Worm (Caenorhabditis elegans) whole organism, L4 larva: ENCODE data around the gene C06C6.9.
"Not testable (repeated sequence)": the region's sequence is repeated elsewhere in the genome, so short reads cannot be mapped to it uniquely, and the experiment has no call there.

Experiments
- F44E2.7 ChIP-seq: fragments of 200-800 bp; sonication (Bioruptor generic); IDR thresholded peaks from 2 replicates; pipeline ENCODE4 v2.1.2; 2022; ENCODE audit warnings: missing genetic modification characterization, missing compliant biosample characterization
- Y48G9A.11 ChIP-seq: fragments of 200-800 bp; sonication (Bioruptor generic); IDR thresholded peaks from 2 replicates; pipeline ENCODE4 v1.3.6; 2022; ENCODE audit warnings: missing genetic modification reagents, missing genetic modification characterization, missing compliant biosample characterization
- aha-1 ChIP-seq: fragments of 150-350 bp; peaks from one replicate; lab custom pipeline; 2014; ENCODE audit warnings: missing biosample characterization, missing genetic modification characterization
- attf-4 ChIP-seq: sonication (generic microtip); optimal IDR thresholded peaks from 3 replicates; lab custom pipeline; 2017; ENCODE audit warnings: missing biosample characterization, missing genetic modification characterization
- ceh-32 ChIP-seq: sonication (generic microtip); optimal IDR thresholded peaks from 2 replicates; lab custom pipeline; 2016; ENCODE audit warnings: mild to moderate bottlenecking, missing genetic modification characterization, missing compliant biosample characterization; ENCODE audit not compliant: poor library complexity
- daf-16 ChIP-seq, 3 experiments: sonication (generic microtip); optimal IDR thresholded peaks; 2 replicates each; lab custom pipeline; 2016 to 2017; ENCODE audit warnings: missing genetic modification characterization in 3 of 3, missing genetic modification reagents in 3 of 3, mild to moderate bottlenecking in 2 of 3, missing compliant biosample characterization in 2 of 3, missing biosample characterization in 1 of 3, moderate library complexity in 1 of 3
- dmd-6 ChIP-seq: fragments of 200-800 bp; sonication (Bioruptor generic); IDR thresholded peaks from 2 replicates; pipeline ENCODE4 v1.3.6; 2022; ENCODE audit warnings: missing genetic modification reagents, missing genetic modification characterization, missing compliant biosample characterization
- dpl-1 ChIP-seq: fragments of 150-350 bp; optimal IDR thresholded peaks from 2 replicates; lab custom pipeline; 2014; ENCODE audit warnings: missing biosample characterization, missing genetic modification reagents, missing genetic modification characterization
- duxl-1 ChIP-seq: sonication (generic microtip); optimal IDR thresholded peaks from 2 replicates; lab custom pipeline; 2016; ENCODE audit warnings: mild to moderate bottlenecking, missing genetic modification characterization, moderate library complexity, missing compliant biosample characterization; ENCODE audit not compliant: poor library complexity
- dve-1 ChIP-seq: sonication (generic microtip); optimal IDR thresholded peaks from 2 replicates; lab custom pipeline; 2017; ENCODE audit warnings: antibody characterized with exemption, mild to moderate bottlenecking, missing genetic modification characterization, missing compliant biosample characterization; ENCODE audit not compliant: insufficient read depth
- hlh-11 ChIP-seq: fragments of 200-800 bp; sonication (Bioruptor generic); optimal IDR thresholded peaks from 2 replicates; lab custom pipeline; 2018; ENCODE audit warnings: mild to moderate bottlenecking, missing genetic modification characterization, missing compliant biosample characterization
- lin-38 ChIP-seq: fragments of 200-800 bp; sonication (Bioruptor generic); IDR thresholded peaks from 2 replicates; pipeline ENCODE4 v1.3.6; 2022; ENCODE audit warnings: missing genetic modification reagents, missing genetic modification characterization, missing compliant biosample characterization
- mdt-29 ChIP-seq: fragments of 200-800 bp; sonication (Bioruptor generic); IDR thresholded peaks from 2 replicates; pipeline ENCODE4 v1.3.6; 2022; ENCODE audit warnings: missing genetic modification reagents, missing genetic modification characterization, missing compliant biosample characterization
- mep-1 ChIP-seq: fragments of 150-350 bp; sonication (generic microtip); optimal IDR thresholded peaks from 3 replicates; lab custom pipeline; 2014; ENCODE audit warnings: missing biosample characterization, missing genetic modification characterization
- mes-2 ChIP-seq: sonication (generic microtip); optimal IDR thresholded peaks from 2 replicates; lab custom pipeline; 2016; ENCODE audit warnings: missing genotype, mild to moderate bottlenecking, missing genetic modification characterization, missing compliant biosample characterization; ENCODE audit not compliant: poor library complexity, severe bottlenecking
- mxl-3 ChIP-seq: fragments of 200-800 bp; sonication (Bioruptor generic); optimal IDR thresholded peaks from 2 replicates; lab custom pipeline; 2018; ENCODE audit warnings: mild to moderate bottlenecking, missing genetic modification characterization, missing compliant biosample characterization
- nhr-10 ChIP-seq: fragments of 150-350 bp; optimal IDR thresholded peaks from 2 replicates; lab custom pipeline; 2014; ENCODE audit warnings: missing biosample characterization, missing genetic modification characterization
- nhr-102 ChIP-seq: sonication (generic microtip); optimal IDR thresholded peaks from 2 replicates; lab custom pipeline; 2016; ENCODE audit warnings: mild to moderate bottlenecking, missing genetic modification characterization, moderate library complexity, missing compliant biosample characterization
- nhr-25 ChIP-seq: sonication (generic microtip); optimal IDR thresholded peaks from 2 replicates; lab custom pipeline; 2017; ENCODE audit warnings: missing genetic modification characterization, mild to moderate bottlenecking, missing compliant biosample characterization, antibody characterized with exemption, moderate library complexity, borderline replicate concordance; ENCODE audit not compliant: insufficient read depth
- nhr-28 ChIP-seq: fragments of 150-350 bp; optimal IDR thresholded peaks from 2 replicates; lab custom pipeline; 2014; ENCODE audit warnings: missing biosample characterization, missing genetic modification characterization
- nhr-42 ChIP-seq: fragments of 200-800 bp; sonication (Bioruptor generic); IDR thresholded peaks from 2 replicates; pipeline ENCODE4 v1.3.6; 2022; ENCODE audit warnings: missing genetic modification characterization, missing compliant biosample characterization
- nhr-48 ChIP-seq: sonication (generic microtip); optimal IDR thresholded peaks from 2 replicates; lab custom pipeline; 2016; ENCODE audit warnings: mild to moderate bottlenecking, missing genetic modification characterization, missing compliant biosample characterization
- nhr-6 ChIP-seq: fragments of 150-350 bp; optimal IDR thresholded peaks from 2 replicates; lab custom pipeline; 2014; ENCODE audit warnings: missing biosample characterization, missing genetic modification characterization
- php-3 ChIP-seq: fragments of 200-800 bp; sonication (Bioruptor generic); IDR thresholded peaks from 2 replicates; pipeline ENCODE4 v1.3.6; 2022; ENCODE audit warnings: missing genetic modification reagents, missing genetic modification characterization, missing compliant biosample characterization
- rbr-2 ChIP-seq: sonication (generic microtip); optimal IDR thresholded peaks from 2 replicates; lab custom pipeline; 2016; ENCODE audit warnings: missing genotype, missing genetic modification characterization, missing compliant biosample characterization
- sdz-12 ChIP-seq: fragments of 200-800 bp; sonication (Bioruptor generic); optimal IDR thresholded peaks from 2 replicates; lab custom pipeline; 2018; ENCODE audit warnings: mild to moderate bottlenecking, missing genetic modification characterization, missing compliant biosample characterization
- set-16 ChIP-seq: fragments of 200-800 bp; sonication (Bioruptor generic); IDR thresholded peaks from 2 replicates; pipeline ENCODE4 v1.3.6; 2022; ENCODE audit warnings: missing genetic modification reagents, missing genetic modification characterization, missing compliant biosample characterization
- spr-1 ChIP-seq: sonication (generic microtip); optimal IDR thresholded peaks from 2 replicates; lab custom pipeline; 2016; ENCODE audit warnings: mild to moderate bottlenecking, missing genetic modification characterization, missing compliant biosample characterization
- tra-1 ChIP-seq: fragments of 200-800 bp; sonication (Bioruptor generic); IDR thresholded peaks from 2 replicates; pipeline ENCODE4 v1.3.6; 2022; ENCODE audit warnings: missing genetic modification reagents, missing genetic modification characterization, missing compliant biosample characterization
- vab-7 ChIP-seq: fragments of 200-800 bp; sonication (Bioruptor generic); IDR thresholded peaks from 2 replicates; pipeline ENCODE4 v1.3.6; 2022; ENCODE audit warnings: missing genetic modification reagents, missing genetic modification characterization, missing compliant biosample characterization
- zip-2 ChIP-seq: fragments of 150-350 bp; optimal IDR thresholded peaks from 2 replicates; lab custom pipeline; 2014; ENCODE audit warnings: missing biosample characterization, missing genetic modification characterization

C06C6.9 gene

ce11 chrV:16041925-16042742, 45.6 kb upstream of the C06C6.9 start, which contains the start of the genes his-2 and his-1:
TSS of gene his-2 (minus strand) at chrV:16042283.
TSS of gene his-1 (plus strand) at chrV:16042520.
- TF ChIP-seq set-16 (GFP tag; lab: Robert Waterston, UW): peak; percentile 81

- TF ChIP-seq F44E2.7 (GFP tag; lab: Robert Waterston, UW) (no peak), hlh-11 (tag; lab: Kevin White, UChicago) (no peak), zip-2 (tag; lab: Kevin White, UChicago) (no peak), php-3 (GFP tag; lab: Robert Waterston, UW) (no peak), nhr-6 (tag; lab: Kevin White, UChicago) (no peak), Y48G9A.11 (no peak), mdt-29 (no peak), vab-7 (no peak), nhr-10 (tag; lab: Kevin White, UChicago) (no peak), nhr-102 (tag; lab: Kevin White, UChicago) (no peak)
These were observed 44.9 kb upstream of the C06C6.9 start for ce11 chrV:16041412-16041811.

- peak; percentile 47; the same call in 1 of the 2 replicates for TF ChIP-seq set-16 (GFP tag; lab: Robert Waterston, UW)
These were observed 44.3 kb upstream of the C06C6.9 start for ce11 chrV:16040848-16041247.

- peak; percentile 37 for TF ChIP-seq nhr-48 (tag; lab: Kevin White, UChicago)
- TF ChIP-seq mep-1: peak; percentile 75
- peak; percentile 72; the same call in 1 of the 2 replicates for TF ChIP-seq nhr-42 (GFP tag; lab: Robert Waterston, UW)
- TF ChIP-seq dpl-1 (GFP tag; lab: Kevin White, UChicago): peak; percentile 48
- TF ChIP-seq daf-16 (GFP tag; optimal IDR thresholded peaks at IDR 0.05; lab: Kevin White, UChicago): not testable (repeated sequence)
- peak; percentile 73 for TF ChIP-seq daf-16 (tag; optimal IDR thresholded peaks at IDR 0.05; lab: Kevin White, UChicago)
- peak; percentile 64 for TF ChIP-seq nhr-28 (tag; lab: Kevin White, UChicago)
- TF ChIP-seq spr-1 (tag; lab: Kevin White, UChicago): peak; percentile 40
- peak; percentile 5 for TF ChIP-seq nhr-6 (tag; lab: Kevin White, UChicago)
- peak; percentile 94 for TF ChIP-seq aha-1 (tag; lab: Kevin White, UChicago)
- peak; percentile 83 for TF ChIP-seq nhr-102 (tag; lab: Kevin White, UChicago)
- peak; percentile 74 for TF ChIP-seq nhr-25 (tag; lab: Kevin White, UChicago)
- TF ChIP-seq rbr-2 (tag; lab: Kevin White, UChicago): peak; percentile 32
- TF ChIP-seq dve-1 (tag; lab: Kevin White, UChicago): peak; percentile 98
- peak; percentile 53 for TF ChIP-seq dmd-6 (GFP tag; lab: Robert Waterston, UW)
- peak; percentile 85 for TF ChIP-seq duxl-1 (tag; lab: Kevin White, UChicago)
- peak; percentile 23 for TF ChIP-seq lin-38
- peak; percentile 62; the same call in 1 of the 2 replicates for TF ChIP-seq php-3 (GFP tag; lab: Robert Waterston, UW)
- TF ChIP-seq hlh-11 (tag; lab: Kevin White, UChicago): peak; percentile 74
- peak; percentile 80 for TF ChIP-seq mes-2 (tag; lab: Kevin White, UChicago)
These were observed 43.7 kb upstream of the C06C6.9 start, which contains the start of the genes his-4 and his-3 for ce11 chrV:16040140-16040827. TSS of gene his-4 (minus strand) at chrV:16040515. TSS of gene his-3 (plus strand) at chrV:16040808.

ce11 chrV:16036166-16036565, 39.6 kb upstream of the C06C6.9 start, which contains the start of gene T10C6.10:
TSS of gene T10C6.10 (plus strand) at chrV:16036413.
- TF ChIP-seq sdz-12 (GFP tag; lab: Kevin White, UChicago) (no peak), tra-1 (no peak), attf-4 (tag; lab: Kevin White, UChicago) (no peak), mxl-3 (GFP tag; lab: Kevin White, UChicago) (no peak), ceh-32 (tag; lab: Kevin White, UChicago) (no peak)
